Worm (Caenorhabditis elegans) whole organism, L3 larva: ENCODE data around the gene dli-1.

Source experiments
- ZK546.5 ChIP-seq: sonication (generic microtip); optimal IDR thresholded peaks from 2 replicates; lab custom pipeline; 2017; ENCODE audit warnings: missing biosample characterization, missing genetic modification characterization
- aly-2 ChIP-seq: fragments of 150-350 bp; optimal IDR thresholded peaks from 2 replicates; lab custom pipeline; 2014; ENCODE audit warnings: missing biosample characterization, missing genetic modification characterization
- ama-1 ChIP-seq: fragments of 150-350 bp; optimal IDR thresholded peaks from 2 replicates; lab custom pipeline; 2018
- ceh-28 ChIP-seq: fragments of 150-350 bp; optimal IDR thresholded peaks from 2 replicates; lab custom pipeline; 2014; ENCODE audit warnings: missing biosample characterization, missing genetic modification reagents, missing genetic modification characterization
- ceh-82 ChIP-seq: fragments of 150-350 bp; optimal IDR thresholded peaks from 2 replicates; lab custom pipeline; 2014; ENCODE audit warnings: missing biosample characterization, missing genetic modification characterization
- ceh-9 ChIP-seq: sonication (generic microtip); optimal IDR thresholded peaks from 2 replicates; lab custom pipeline; 2018; ENCODE audit warnings: missing biosample characterization, missing genetic modification characterization
- elt-1 ChIP-seq: fragments of 150-350 bp; optimal IDR thresholded peaks from 2 replicates; lab custom pipeline; 2014; ENCODE audit warnings: missing biosample characterization, missing genetic modification characterization
- elt-2 ChIP-seq: sonication (generic microtip); optimal IDR thresholded peaks from 2 replicates; lab custom pipeline; 2016; ENCODE audit warnings: missing genetic modification reagents, mild to moderate bottlenecking, missing genetic modification characterization, missing compliant biosample characterization
- elt-3 ChIP-seq, 3 experiments: fragments of 150-350 bp in 1 of 3; sonication (generic microtip) in 2 of 3; optimal IDR thresholded peaks; 2 replicates in 2 of 3; 4 replicates in 1 of 3; lab custom pipeline; 2014 to 2017; ENCODE audit warnings: missing biosample characterization in 3 of 3, missing genetic modification characterization in 3 of 3
- fkh-10 ChIP-seq: sonication (generic microtip); optimal IDR thresholded peaks from 2 replicates; lab custom pipeline; 2017; ENCODE audit warnings: missing biosample characterization, missing genetic modification reagents, missing genetic modification characterization
- fkh-2 ChIP-seq: fragments of 150-350 bp; optimal IDR thresholded peaks from 2 replicates; lab custom pipeline; 2014; ENCODE audit warnings: missing biosample characterization, missing genetic modification reagents, missing genetic modification characterization
- fos-1 ChIP-seq: fragments of 150-350 bp; optimal IDR thresholded peaks from 2 replicates; lab custom pipeline; 2014; ENCODE audit warnings: missing biosample characterization, missing genetic modification characterization
- hmg-11 ChIP-seq: sonication (generic microtip); optimal IDR thresholded peaks from 2 replicates; lab custom pipeline; 2016; ENCODE audit warnings: missing genetic modification characterization, missing compliant biosample characterization
- lin-15B ChIP-seq: fragments of 150-350 bp; optimal IDR thresholded peaks from 2 replicates; lab custom pipeline; 2014; ENCODE audit warnings: missing biosample characterization, missing genetic modification characterization
- lin-39 ChIP-seq: fragments of 150-350 bp; optimal IDR thresholded peaks from 2 replicates; lab custom pipeline; 2018; ENCODE audit warnings: missing biosample characterization, missing genetic modification reagents, missing genetic modification characterization
- lsy-12 ChIP-seq: sonication (generic microtip); optimal IDR thresholded peaks from 2 replicates; lab custom pipeline; 2016; ENCODE audit warnings: mild to moderate bottlenecking, missing genetic modification characterization, missing compliant biosample characterization
- mdl-1 ChIP-seq: fragments of 150-350 bp; optimal IDR thresholded peaks from 2 replicates; lab custom pipeline; 2014; ENCODE audit warnings: missing biosample characterization, missing genetic modification characterization
- nhr-11 ChIP-seq: fragments of 150-350 bp; optimal IDR thresholded peaks from 2 replicates; lab custom pipeline; 2014; ENCODE audit warnings: missing biosample characterization, missing genetic modification characterization
- nhr-23 ChIP-seq: fragments of 150-350 bp; optimal IDR thresholded peaks from 2 replicates; lab custom pipeline; 2014; ENCODE audit warnings: missing biosample characterization, missing genetic modification reagents, missing genetic modification characterization
- nhr-237 ChIP-seq: fragments of 150-350 bp; optimal IDR thresholded peaks from 2 replicates; lab custom pipeline; 2014; ENCODE audit warnings: missing biosample characterization, missing genetic modification characterization
- nhr-28 ChIP-seq: fragments of 150-350 bp; optimal IDR thresholded peaks from 2 replicates; lab custom pipeline; 2014; ENCODE audit warnings: missing biosample characterization, missing genetic modification characterization
- nhr-43 ChIP-seq: sonication (generic microtip); optimal IDR thresholded peaks from 2 replicates; lab custom pipeline; 2016; ENCODE audit warnings: mild to moderate bottlenecking, missing genetic modification characterization, missing compliant biosample characterization; ENCODE audit not compliant: poor library complexity, severe bottlenecking
- nhr-67 ChIP-seq: fragments of 150-350 bp; optimal IDR thresholded peaks from 2 replicates; lab custom pipeline; 2014; ENCODE audit warnings: missing biosample characterization, missing genetic modification characterization
- nhr-76 ChIP-seq: fragments of 150-350 bp; sonication (generic microtip); optimal IDR thresholded peaks from 5 replicates; lab custom pipeline; 2014; ENCODE audit warnings: missing biosample characterization, missing genetic modification characterization
- pha-4 ChIP-seq: fragments of 150-350 bp; optimal IDR thresholded peaks from 2 replicates; lab custom pipeline; 2014; ENCODE audit warnings: missing biosample characterization, missing genetic modification reagents, missing genetic modification characterization
- sea-2 ChIP-seq: fragments of 150-350 bp; sonication (generic microtip); optimal IDR thresholded peaks from 4 replicates; lab custom pipeline; 2014; ENCODE audit warnings: missing biosample characterization, missing genetic modification reagents, missing genetic modification characterization
- skn-1 ChIP-seq: fragments of 150-350 bp; optimal IDR thresholded peaks from 2 replicates; lab custom pipeline; 2014; ENCODE audit warnings: missing biosample characterization, missing genetic modification characterization
- snpc-4 ChIP-seq: fragments of 150-350 bp; optimal IDR thresholded peaks from 2 replicates; lab custom pipeline; 2014; ENCODE audit warnings: missing biosample characterization, missing genetic modification characterization
- tbx-2 ChIP-seq: sonication (generic microtip); optimal IDR thresholded peaks from 2 replicates; lab custom pipeline; 2016; ENCODE audit warnings: mild to moderate bottlenecking, missing genetic modification characterization, missing compliant biosample characterization
- unc-39 ChIP-seq: sonication (generic microtip); optimal IDR thresholded peaks from 4 replicates; lab custom pipeline; 2017; ENCODE audit warnings: missing biosample characterization, missing genetic modification characterization
- unc-62 ChIP-seq: fragments of 150-350 bp; sonication (generic microtip); optimal IDR thresholded peaks from 4 replicates; lab custom pipeline; 2014; ENCODE audit warnings: missing biosample characterization, missing genetic modification reagents, missing genetic modification characterization
- ztf-11 ChIP-seq: fragments of 150-350 bp; optimal IDR thresholded peaks from 2 replicates; lab custom pipeline; 2014; ENCODE audit warnings: missing biosample characterization, missing genetic modification characterization
- ztf-4 ChIP-seq: fragments of 150-350 bp; optimal IDR thresholded peaks from 2 replicates; lab custom pipeline; 2014; ENCODE audit warnings: missing biosample characterization, missing genetic modification characterization

dli-1 gene

DNA sequence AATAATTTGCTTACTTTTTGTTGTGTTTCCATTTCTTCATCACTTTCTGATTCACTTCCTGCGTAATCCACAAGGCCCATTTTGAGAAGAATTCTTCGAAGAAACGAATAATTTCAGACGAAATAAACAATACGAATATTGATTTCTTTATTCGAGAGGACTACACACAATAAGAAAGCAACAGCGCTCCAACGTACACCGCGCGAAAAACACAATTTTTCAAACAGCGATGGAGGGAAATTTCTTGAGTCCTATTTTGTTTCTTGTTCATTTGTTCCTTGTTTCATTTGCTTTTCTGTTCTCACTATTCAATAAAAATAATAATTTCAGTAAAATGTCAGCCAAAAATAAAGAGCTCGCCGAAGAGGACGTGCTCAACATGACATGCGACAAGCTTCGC lies 4.9 kb downstream of the dli-1 start, which contains the start of the genes prcc-1 and C39E9.12 (continued):
- TF ChIP-seq tbx-2 (tag; lab: Kevin White, UChicago) (no peak), elt-2 (peak; percentile 12)

DNA sequence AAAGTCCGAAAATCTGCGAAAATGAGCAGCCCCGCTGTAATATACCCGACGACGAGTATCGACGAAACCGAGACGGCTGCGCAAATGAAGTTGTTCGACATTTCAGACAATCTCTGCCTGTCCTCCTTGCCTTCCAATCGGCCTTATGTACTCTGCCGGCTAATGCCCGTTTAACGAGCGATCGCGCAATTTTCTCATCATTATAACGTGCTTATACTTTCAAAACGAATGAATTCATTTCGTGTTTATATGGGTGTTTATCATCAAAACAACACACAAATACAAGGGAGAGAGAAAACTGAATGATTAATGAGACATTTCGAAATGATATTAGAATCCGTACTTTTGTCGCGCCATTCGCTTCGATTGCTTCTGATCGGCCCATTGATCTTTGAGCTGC lies 7.6 kb downstream of the dli-1 start, which contains the start of gene col-132:
Gene col-132 (minus strand): TSS at position 101 of the 400 bp plus-strand sequence.
- no peak for TF ChIP-seq skn-1 (tag; lab: Kevin White, UChicago)
- no peak for TF ChIP-seq sea-2 (GFP tag; lab: Kevin White, UChicago)
- TF ChIP-seq nhr-43 (tag; lab: Kevin White, UChicago) = no peak
- no peak for TF ChIP-seq lin-39
- no peak for TF ChIP-seq unc-39 (tag; lab: Kevin White, UChicago)
- TF ChIP-seq fos-1 (tag; lab: Kevin White, UChicago) = no peak
- TF ChIP-seq lsy-12 = no peak
- TF ChIP-seq snpc-4 = no peak
- no peak for TF ChIP-seq tbx-2 (tag; lab: Kevin White, UChicago)
- no peak for TF ChIP-seq nhr-76 (tag; lab: Kevin White, UChicago)
- TF ChIP-seq fkh-10 (GFP tag; lab: Kevin White, UChicago) = no peak
- no peak for TF ChIP-seq ceh-82
- TF ChIP-seq nhr-23 (tag; lab: Kevin White, UChicago) = no peak
- no peak for TF ChIP-seq ceh-28 (tag; lab: Kevin White, UChicago)
- no peak for TF ChIP-seq elt-1 (tag; lab: Kevin White, UChicago)
- no peak for TF ChIP-seq nhr-237 (tag; lab: Kevin White, UChicago)
- no peak for TF ChIP-seq aly-2 (tag; lab: Kevin White, UChicago)
- TF ChIP-seq elt-3 (tag; optimal IDR thresholded peaks at IDR 0.05; lab: Kevin White, UChicago) = no peak
- TF ChIP-seq nhr-28 = no peak

DNA sequence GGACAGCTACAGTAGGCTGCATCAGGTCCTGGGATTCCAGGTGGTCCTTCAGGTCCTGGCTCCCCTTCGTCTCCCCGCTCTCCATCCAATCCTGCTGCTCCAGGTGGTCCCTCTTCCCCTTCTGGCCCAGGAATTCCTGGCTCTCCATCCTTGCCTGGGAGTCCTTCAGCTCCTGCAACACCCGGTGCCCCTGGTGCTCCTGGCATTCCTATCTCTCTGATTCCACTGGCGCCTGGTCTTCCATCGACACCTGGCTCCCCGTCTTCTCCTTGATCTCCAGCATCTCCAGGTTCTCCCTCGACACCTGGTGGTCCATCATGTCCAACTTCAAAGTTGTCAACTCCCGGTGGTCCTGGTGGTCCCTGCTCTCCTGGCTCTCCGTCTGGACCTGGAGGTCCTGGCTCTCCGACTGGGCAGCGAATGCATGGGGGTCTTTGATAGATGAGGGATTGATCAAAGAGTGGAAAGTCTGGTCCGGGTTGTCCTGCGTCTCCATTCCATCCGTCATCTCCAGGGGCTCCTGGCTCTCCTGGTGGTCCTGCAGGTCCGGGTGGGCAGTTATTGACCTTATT lies 8.8 kb downstream of the dli-1 start:
- TF ChIP-seq elt-2 (no peak), lin-15B (tag; lab: Kevin White, UChicago) (no peak), nhr-67 (tag; lab: Kevin White, UChicago) (no peak)

DNA sequence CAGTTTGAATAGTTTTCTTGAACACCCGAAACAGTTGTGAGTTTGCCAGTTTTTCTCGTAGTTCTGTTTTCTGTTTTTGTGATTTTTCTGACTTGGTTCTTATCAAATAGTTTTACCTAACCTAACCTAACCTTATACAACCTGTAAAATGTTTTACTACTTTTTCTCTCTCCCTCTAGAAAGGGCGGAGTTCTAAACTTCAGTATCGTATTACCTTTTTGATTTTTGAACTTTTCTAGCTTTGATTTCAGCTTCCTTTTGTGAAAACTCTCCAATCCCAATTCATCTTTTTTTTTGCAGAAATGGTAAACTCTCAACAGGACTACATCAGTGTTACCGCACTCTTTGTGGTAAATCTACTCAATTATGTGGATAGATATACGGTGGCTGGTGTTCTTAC lies 11.9 kb downstream of the dli-1 start, which contains the start of gene spin-2:
Gene spin-2 (plus strand): TSS at position 301 of the 400 bp plus-strand sequence.
- no peak for TF ChIP-seq ztf-4 (tag; lab: Kevin White, UChicago)
- no peak for TF ChIP-seq hmg-11 (tag; lab: Kevin White, UChicago)
- no peak for TF ChIP-seq fos-1 (tag; lab: Kevin White, UChicago)
- no peak for TF ChIP-seq pha-4 (tag; lab: Kevin White, UChicago)
- TF ChIP-seq lin-39 = no peak
- no peak for TF ChIP-seq mdl-1 (tag; lab: Kevin White, UChicago)
- no peak for TF ChIP-seq nhr-28
- TF ChIP-seq ama-1 (lab: Kevin White, UChicago) = no peak
- TF ChIP-seq lsy-12 = no peak
- TF ChIP-seq nhr-23 (tag; lab: Kevin White, UChicago) = no peak
- TF ChIP-seq ZK546.5 (tag; lab: Kevin White, UChicago) = no peak
- TF ChIP-seq ceh-82 = no peak
- no peak for TF ChIP-seq elt-1 (tag; lab: Kevin White, UChicago)
- TF ChIP-seq elt-2 = no peak
- TF ChIP-seq ceh-9 (tag; lab: Kevin White, UChicago) = no peak
- TF ChIP-seq elt-3 (tag; optimal IDR thresholded peaks at IDR 0.05; lab: Kevin White, UChicago) = no peak
- TF ChIP-seq unc-62 (GFP tag; lab: Kevin White, UChicago) = no peak
- no peak for TF ChIP-seq snpc-4
- TF ChIP-seq tbx-2 (tag; lab: Kevin White, UChicago) = no peak
- TF ChIP-seq nhr-11 (tag; lab: Kevin White, UChicago) = no peak
- TF ChIP-seq, all 47 proteins: peak for 0

DNA sequence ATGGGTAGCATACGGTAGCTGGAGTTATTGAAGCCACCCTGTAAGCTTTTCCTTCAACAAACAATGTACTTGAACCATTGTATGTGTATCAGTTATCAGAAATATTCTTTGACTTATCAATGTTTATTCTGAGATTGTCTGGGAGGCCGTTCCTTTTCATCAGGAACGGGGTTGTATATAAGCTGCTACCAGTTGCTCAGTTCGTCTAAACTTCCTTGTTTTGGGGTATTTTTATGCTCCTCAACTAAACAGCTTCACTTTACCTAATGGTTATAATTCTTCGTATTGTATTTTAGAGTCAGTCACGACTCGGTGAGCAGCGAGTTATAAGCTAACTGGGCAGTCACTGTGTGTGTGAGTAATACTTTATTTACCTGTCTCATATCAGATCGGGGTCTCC lies 12.9 kb downstream of the dli-1 start:
- no peak for TF ChIP-seq nhr-237 (tag; lab: Kevin White, UChicago)
- no peak for TF ChIP-seq unc-62 (GFP tag; lab: Kevin White, UChicago)
- no peak for TF ChIP-seq fkh-2 (tag; lab: Kevin White, UChicago)
- TF ChIP-seq pha-4 (tag; lab: Kevin White, UChicago) = peak; percentile 17
- no peak for TF ChIP-seq ztf-11
- TF ChIP-seq sea-2 (GFP tag; lab: Kevin White, UChicago) = no peak
